Fruit fly (Drosophila melanogaster) whole organism, embryonic: Measurements from ENCODE around the gene CG1943.
A peak's percentile ranks its signal among the peaks of the same experiment; 100 is the strongest.

Source experiments
- ATbp ChIP-seq: fragments of 200-800 bp; sonication (Bioruptor generic); optimal IDR thresholded peaks from 2 replicates; lab custom pipeline; 2017; ENCODE audit warnings: missing biosample characterization, mild to moderate bottlenecking, missing genetic modification characterization, missing genetic modification reagents
- CG10274 ChIP-seq: fragments of 200-800 bp; sonication (Bioruptor generic); optimal IDR thresholded peaks from 3 replicates; lab custom pipeline; 2017; ENCODE audit warnings: missing biosample characterization, mild to moderate bottlenecking, missing genetic modification characterization
- CG11398 ChIP-seq: fragments of 200-800 bp; sonication (Bioruptor generic); optimal IDR thresholded peaks from 2 replicates; lab custom pipeline; 2016; ENCODE audit warnings: missing biosample characterization, missing genetic modification characterization
- CG11723 ChIP-seq: fragments of 200-800 bp; sonication (Bioruptor generic); optimal IDR thresholded peaks from 2 replicates; lab custom pipeline; 2017; ENCODE audit warnings: missing biosample characterization, mild to moderate bottlenecking, missing genetic modification characterization
- CG15269 ChIP-seq: fragments of 200-800 bp; sonication (Bioruptor generic); optimal IDR thresholded peaks from 2 replicates; lab custom pipeline; 2018; ENCODE audit warnings: missing biosample characterization, mild to moderate bottlenecking, missing genetic modification characterization, moderate library complexity
- CG16815 ChIP-seq: fragments of 200-800 bp; sonication (Bioruptor generic); optimal IDR thresholded peaks from 3 replicates; lab custom pipeline; 2017; ENCODE audit warnings: missing biosample characterization, mild to moderate bottlenecking, missing genetic modification characterization
- CG17912 ChIP-seq: fragments of 200-800 bp; sonication (Bioruptor generic); optimal IDR thresholded peaks from 2 replicates; lab custom pipeline; 2018; ENCODE audit warnings: missing biosample characterization, mild to moderate bottlenecking, missing genetic modification characterization
- CG18262 ChIP-seq: fragments of 200-800 bp; optimal IDR thresholded peaks from 3 replicates; lab custom pipeline; 2019; ENCODE audit warnings: missing biosample characterization, mild to moderate bottlenecking, missing genetic modification characterization, moderate library complexity
- CG1832 ChIP-seq: fragments of 200-800 bp; sonication (Bioruptor generic); optimal IDR thresholded peaks from 2 replicates; lab custom pipeline; 2017; ENCODE audit warnings: missing biosample characterization, mild to moderate bottlenecking, missing genetic modification characterization, inconsistent platforms
- CG2712 ChIP-seq: fragments of 200-800 bp; optimal IDR thresholded peaks from 3 replicates; lab custom pipeline; 2019; ENCODE audit warnings: missing biosample characterization, mild to moderate bottlenecking, missing genetic modification characterization, moderate library complexity
- CG30431 ChIP-seq: fragments of 200-800 bp; sonication (Bioruptor generic); optimal IDR thresholded peaks from 2 replicates; lab custom pipeline; 2017; ENCODE audit warnings: missing biosample characterization, missing genetic modification characterization
- CG3281 ChIP-seq: fragments of 200-800 bp; sonication (Bioruptor generic); optimal IDR thresholded peaks from 3 replicates; lab custom pipeline; 2017; ENCODE audit warnings: missing biosample characterization, mild to moderate bottlenecking, missing genetic modification characterization
- CG5245 ChIP-seq: fragments of 200-800 bp; sonication (Bioruptor generic); optimal IDR thresholded peaks from 3 replicates; lab custom pipeline; 2016; ENCODE audit warnings: missing biosample characterization, missing genetic modification characterization
- CG7786 ChIP-seq: fragments of 200-800 bp; sonication (Bioruptor generic); optimal IDR thresholded peaks from 2 replicates; lab custom pipeline; 2016; ENCODE audit warnings: missing biosample characterization, missing genetic modification characterization
- CG7839 ChIP-seq: fragments of 200-800 bp; sonication (Bioruptor generic); optimal IDR thresholded peaks from 3 replicates; lab custom pipeline; 2018; ENCODE audit warnings: missing biosample characterization, mild to moderate bottlenecking, missing genetic modification characterization, moderate library complexity
- CG8290 ChIP-seq, 3 experiments: fragments of 200-800 bp; sonication (Bioruptor generic); optimal IDR thresholded peaks; 2 replicates each; lab custom pipeline; 2016 to 2019; ENCODE audit warnings: missing biosample characterization in 3 of 3, missing genetic modification characterization in 3 of 3, mild to moderate bottlenecking in 2 of 3, moderate library complexity in 1 of 3
- CG8924 ChIP-seq: fragments of 200-800 bp; optimal IDR thresholded peaks from 3 replicates; lab custom pipeline; 2019; ENCODE audit warnings: missing biosample characterization, mild to moderate bottlenecking, missing genetic modification characterization, moderate library complexity
- D19A ChIP-seq: fragments of 200-800 bp; optimal IDR thresholded peaks from 3 replicates; lab custom pipeline; 2019; ENCODE audit warnings: missing biosample characterization, mild to moderate bottlenecking, missing genetic modification characterization, moderate library complexity
- H2.0 ChIP-seq: fragments of 200-800 bp; sonication (Bioruptor generic); IDR thresholded peaks from 2 replicates; pipeline ENCODE4 v1.3.6; 2022; ENCODE audit warnings: missing biosample characterization, missing genetic modification characterization
- HLH54F ChIP-seq: fragments of 200-800 bp; sonication (Bioruptor generic); optimal IDR thresholded peaks from 3 replicates; lab custom pipeline; 2016; ENCODE audit warnings: missing biosample characterization, missing genetic modification characterization
- HLHmδ ChIP-seq: fragments of 200-800 bp; sonication (Bioruptor generic); optimal IDR thresholded peaks from 2 replicates; lab custom pipeline; 2018; ENCODE audit warnings: missing biosample characterization, mild to moderate bottlenecking, missing genetic modification characterization, moderate library complexity
- Hr51 ChIP-seq, 2 experiments: fragments of 200-800 bp; sonication (Bioruptor generic); optimal IDR thresholded peaks; 2 replicates in 1 of 2; 3 replicates in 1 of 2; lab custom pipeline; 2016 to 2018; ENCODE audit warnings: missing biosample characterization in 2 of 2, missing genetic modification characterization in 2 of 2, mild to moderate bottlenecking in 1 of 2, moderate library complexity in 1 of 2
- Jarid2 ChIP-seq: fragments of 200-800 bp; sonication (Bioruptor generic); optimal IDR thresholded peaks from 3 replicates; lab custom pipeline; 2017; ENCODE audit warnings: mild to moderate bottlenecking, missing biosample characterization, missing genetic modification reagents, missing genetic modification characterization
- MTF-1 ChIP-seq: fragments of 200-800 bp; sonication (Bioruptor generic); optimal IDR thresholded peaks from 2 replicates; lab custom pipeline; 2018; ENCODE audit warnings: missing biosample characterization, mild to moderate bottlenecking, missing genetic modification characterization, borderline replicate concordance
- Med ChIP-seq: fragments of 200-800 bp; sonication (Bioruptor generic); peaks from one replicate; lab custom pipeline; 2016; ENCODE audit warnings: missing biosample characterization, missing genetic modification characterization, mild to moderate bottlenecking, inconsistent platforms, moderate library complexity
- Pdp1 ChIP-seq, 2 experiments: fragments of 200-800 bp; sonication (Bioruptor generic); optimal IDR thresholded peaks; 3 replicates each; lab custom pipeline; 2016; ENCODE audit warnings: missing biosample characterization in 2 of 2, missing genetic modification characterization in 2 of 2, mild to moderate bottlenecking in 1 of 2, moderate library complexity in 1 of 2
- Rx ChIP-seq: fragments of 200-800 bp; sonication (Bioruptor generic); IDR thresholded peaks from 2 replicates; pipeline ENCODE4 v1.3.6; 2022; ENCODE audit warnings: missing biosample characterization, missing genetic modification characterization
- Ssrp ChIP-seq: fragments of 200-800 bp; sonication (Bioruptor generic); optimal IDR thresholded peaks from 2 replicates; lab custom pipeline; 2018; ENCODE audit warnings: missing biosample characterization, mild to moderate bottlenecking, missing genetic modification characterization, moderate library complexity
- Trl ChIP-seq, 3 experiments: fragments of >200 bp in 2 of 3; fragments of 200-800 bp in 1 of 3; sonication (Bioruptor generic) in 1 of 3; optimal IDR thresholded peaks; 2 replicates in 1 of 3; 3 replicates in 2 of 3; lab custom pipeline; 2016 to 2017; ENCODE audit warnings: missing biosample characterization in 1 of 3, missing genetic modification characterization in 1 of 3
- abd-A ChIP-seq: fragments of 200-800 bp; sonication (Bioruptor generic); optimal IDR thresholded peaks from 3 replicates; lab custom pipeline; 2019; ENCODE audit warnings: missing biosample characterization, mild to moderate bottlenecking, missing genetic modification characterization, moderate library complexity
- bab2 ChIP-seq: fragments of 200-800 bp; sonication (Bioruptor generic); optimal IDR thresholded peaks from 2 replicates; lab custom pipeline; 2016; ENCODE audit warnings: missing biosample characterization, missing genetic modification characterization
- bigmax ChIP-seq: fragments of 200-800 bp; sonication (Bioruptor generic); optimal IDR thresholded peaks from 2 replicates; lab custom pipeline; 2018; ENCODE audit warnings: missing biosample characterization, mild to moderate bottlenecking, missing genetic modification characterization
- cg ChIP-seq: fragments of 200-800 bp; sonication (Bioruptor generic); optimal IDR thresholded peaks from 3 replicates; lab custom pipeline; 2019; ENCODE audit warnings: missing biosample characterization, mild to moderate bottlenecking, missing genetic modification characterization, moderate library complexity
- gem ChIP-seq: fragments of 200-800 bp; sonication (Bioruptor generic); optimal IDR thresholded peaks from 2 replicates; lab custom pipeline; 2019; ENCODE audit warnings: missing biosample characterization, mild to moderate bottlenecking, missing genetic modification characterization, moderate library complexity
- gfzf ChIP-seq: fragments of 200-800 bp; sonication (Bioruptor generic); optimal IDR thresholded peaks from 2 replicates; lab custom pipeline; 2016; ENCODE audit warnings: missing biosample characterization, mild to moderate bottlenecking, missing genetic modification characterization, moderate library complexity
- grau ChIP-seq: fragments of 200-800 bp; optimal IDR thresholded peaks from 3 replicates; lab custom pipeline; 2019; ENCODE audit warnings: missing biosample characterization, mild to moderate bottlenecking, missing genetic modification characterization, moderate library complexity
- gro ChIP-seq: fragments of 200-800 bp; sonication (Bioruptor generic); optimal IDR thresholded peaks from 2 replicates; lab custom pipeline; 2016; ENCODE audit warnings: missing biosample characterization, missing genetic modification characterization
- kni ChIP-seq: fragments of 200-800 bp; sonication (Bioruptor generic); optimal IDR thresholded peaks from 3 replicates; lab custom pipeline; 2017; ENCODE audit warnings: mild to moderate bottlenecking, missing biosample characterization, missing genetic modification reagents, missing genetic modification characterization
- mam ChIP-seq: fragments of 200-800 bp; sonication (Bioruptor generic); optimal IDR thresholded peaks from 3 replicates; lab custom pipeline; 2016; ENCODE audit warnings: missing biosample characterization, missing genetic modification characterization
- nmo ChIP-seq: fragments of 200-800 bp; sonication (Bioruptor generic); optimal IDR thresholded peaks from 2 replicates; lab custom pipeline; 2018; ENCODE audit warnings: missing biosample characterization, mild to moderate bottlenecking, missing genetic modification characterization, moderate library complexity
- phol ChIP-seq: fragments of 200-800 bp; sonication (Bioruptor generic); optimal IDR thresholded peaks from 3 replicates; lab custom pipeline; 2018; ENCODE audit warnings: missing biosample characterization, mild to moderate bottlenecking, missing genetic modification characterization, moderate library complexity
- sd ChIP-seq: fragments of 200-800 bp; sonication (Bioruptor generic); optimal IDR thresholded peaks from 3 replicates; lab custom pipeline; 2018; ENCODE audit warnings: missing biosample characterization, mild to moderate bottlenecking, missing genetic modification characterization, moderate library complexity
- sens ChIP-seq: fragments of 200-800 bp; sonication (Bioruptor generic); peaks from one replicate; lab custom pipeline; 2016; ENCODE audit warnings: missing biosample characterization, missing genetic modification characterization
- shn ChIP-seq: fragments of 200-800 bp; sonication (Bioruptor generic); optimal IDR thresholded peaks from 3 replicates; lab custom pipeline; 2016; ENCODE audit warnings: missing biosample characterization, missing genetic modification characterization
- sima ChIP-seq: fragments of 200-800 bp; sonication (Bioruptor generic); optimal IDR thresholded peaks from 2 replicates; lab custom pipeline; 2016; ENCODE audit warnings: missing biosample characterization, missing genetic modification characterization
- vfl ChIP-seq: fragments of 200-800 bp; sonication (Bioruptor generic); optimal IDR thresholded peaks from 2 replicates; lab custom pipeline; 2016; ENCODE audit warnings: missing biosample characterization, missing genetic modification characterization
- yki ChIP-seq: fragments of >200 bp; optimal IDR thresholded peaks from 3 replicates; lab custom pipeline; 2018

CG1943 gene

DNA sequence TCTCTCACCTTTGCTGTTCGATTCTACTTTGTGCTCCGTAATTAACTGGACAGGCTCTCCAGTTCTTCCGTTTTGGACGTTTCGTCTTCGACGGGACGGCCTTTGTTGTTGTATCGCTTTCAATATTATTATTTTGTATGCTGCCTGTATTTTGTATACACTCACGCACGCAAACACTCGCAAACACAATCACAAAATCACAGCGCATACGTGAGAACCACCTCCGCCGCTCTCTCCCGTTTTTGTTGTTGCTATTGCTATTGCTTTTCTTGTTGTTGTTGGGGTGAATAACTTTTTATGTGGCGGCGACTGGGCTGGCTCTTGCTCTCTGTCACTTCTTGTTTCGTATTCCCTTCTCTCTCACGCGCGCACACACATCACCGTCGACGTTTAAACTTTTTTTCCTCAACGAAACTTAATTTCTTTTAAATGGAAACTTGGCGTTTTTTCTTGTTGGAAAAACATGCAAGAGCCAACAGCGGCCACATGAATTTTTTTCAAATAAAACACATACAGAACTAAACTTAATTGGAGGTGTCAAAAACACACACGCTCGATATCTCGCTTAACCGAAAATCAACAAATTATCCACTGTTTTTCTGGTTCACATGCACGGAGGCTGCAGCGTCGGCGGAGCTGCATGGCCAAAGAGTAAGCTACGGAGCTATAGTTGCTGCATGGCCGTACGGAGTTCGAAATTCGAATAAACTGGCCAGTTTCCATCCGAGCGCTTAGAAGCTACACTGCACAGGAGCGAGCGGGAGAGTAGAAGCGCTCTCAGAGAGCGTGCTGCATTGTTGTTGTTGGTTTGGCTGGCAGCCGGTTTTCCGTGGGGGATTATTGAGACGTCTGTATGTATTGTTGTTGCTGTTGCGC, 33.3 kb downstream of the CG1943 start:
- TF ChIP-seq shn (peak; percentile 9), CG5245 (no peak), CG8290 (GFP tag; optimal IDR thresholded peaks at IDR 0.05; lab: Kevin White, UChicago) (no peak), CG8290 (tag; optimal IDR thresholded peaks at IDR 0.05; lab: Kevin White, UChicago) (peak in 1 of 2 experiments; percentile 14), Med (peak; percentile 74), gem (tag; lab: Kevin White, UChicago) (peak; percentile 32), Trl (optimal IDR thresholded peaks at IDR 0.05; lab: Kevin White, UChicago) (peak; percentile 83 to 97), Trl (GFP tag; optimal IDR thresholded peaks at IDR 0.05; lab: Kevin White, UChicago) (peak; percentile 39), CG11398 (GFP tag; lab: Kevin White, UChicago) (peak; percentile 33), sens (GFP tag; lab: Kevin White, UChicago) (peak; percentile 80), sima (GFP tag; lab: Kevin White, UChicago) (no peak), CG2712 (tag; lab: Kevin White, UChicago) (peak; percentile 15), CG18262 (tag; lab: Kevin White, UChicago) (peak; percentile 39), CG7786 (peak; percentile 33), cg (GFP tag; lab: Kevin White, UChicago) (peak; percentile 78), CG8924 (peak; percentile 67), CG10274 (peak; percentile 88), HLH54F (no peak), nmo (GFP tag; lab: Kevin White, UChicago) (peak; percentile 26), Pdp1 (GFP tag; optimal IDR thresholded peaks at IDR 0.05; lab: Kevin White, UChicago) (peak in 1 of 2 experiments; percentile 35), CG7839 (peak; percentile 26), CG11723 (GFP tag; lab: Kevin White, UChicago) (peak; percentile 3), vfl (GFP tag; lab: Kevin White, UChicago) (peak; percentile 12), phol (tag; lab: Kevin White, UChicago) (no peak), Rx (GFP tag; lab: Robert Waterston, UW) (no peak), D19A (tag; lab: Kevin White, UChicago) (peak; percentile 51), yki (lab: Kevin White, UChicago) (peak; percentile 96), Hr51 (GFP tag; optimal IDR thresholded peaks at IDR 0.05; lab: Kevin White, UChicago) (peak in 1 of 2 experiments; percentile 14), CG16815 (no peak), HLHmδ (GFP tag; lab: Kevin White, UChicago) (peak; percentile 37), CG15269 (tag; lab: Kevin White, UChicago) (no peak), ATbp (GFP tag; lab: Kevin White, UChicago) (peak; percentile 45), sd (tag; lab: Kevin White, UChicago) (peak; percentile 45), CG3281 (peak; percentile 2), grau (tag; lab: Kevin White, UChicago) (peak; percentile 3), bab2 (GFP tag; lab: Kevin White, UChicago) (peak; percentile 23), MTF-1 (GFP tag; lab: Kevin White, UChicago) (peak; percentile 27), Ssrp (tag; lab: Kevin White, UChicago) (peak; percentile 45), abd-A (tag; lab: Kevin White, UChicago) (peak; percentile 68), CG30431 (no peak), mam (GFP tag; lab: Kevin White, UChicago) (peak; percentile 12), H2.0 (GFP tag; lab: Robert Waterston, UW) (no peak), bigmax (GFP tag; lab: Kevin White, UChicago) (no peak), Jarid2 (GFP tag; lab: Kevin White, UChicago) (peak; percentile 52), kni (peak; percentile 38), CG17912 (no peak), CG1832 (peak; percentile 26), gfzf (GFP tag; lab: Kevin White, UChicago) (no peak), gro (GFP tag; lab: Kevin White, UChicago) (peak; percentile 36)
